Worm (Caenorhabditis elegans): ENCODE data around the gene gst-29.

DNA sequence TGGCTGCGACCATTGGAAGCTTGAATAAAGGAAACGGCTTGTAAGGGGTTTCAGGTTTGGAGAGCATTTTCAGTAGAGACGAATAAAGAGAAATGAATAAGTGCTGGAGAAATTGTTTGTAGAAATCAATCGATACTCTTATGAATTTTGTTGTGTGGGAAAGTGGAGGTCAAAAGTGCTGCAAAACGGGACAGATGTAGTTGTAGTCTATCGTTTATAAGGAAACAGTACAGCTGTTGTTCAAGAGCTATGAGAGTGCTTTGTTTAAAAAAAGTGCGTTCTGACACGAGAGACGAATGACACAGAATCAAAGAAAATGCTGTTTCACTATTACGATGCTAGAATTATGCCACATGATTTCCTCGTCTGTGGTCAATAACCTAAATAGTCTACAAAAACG, 39.1 kb downstream of the gst-29 start, which contains the start of gene Y53F4B.62:
- TF ChIP-seq dao-5 (tag; optimal IDR thresholded peaks at IDR 0.05) = no peak
- TF ChIP-seq him-1 (tag; optimal IDR thresholded peaks at IDR 0.05) = no peak
- no peak for TF ChIP-seq W03F9.2 (tag; optimal IDR thresholded peaks at IDR 0.05)

Measured in whole organism, L4/young adult.